Worm (Caenorhabditis elegans) whole organism, L4 larva: ENCODE results near the gene fat-6.

Source experiments
- hif-1 ChIP-seq, 2 experiments: sonication (generic microtip); optimal IDR thresholded peaks; 2 replicates each; lab custom pipeline; 2016 to 2017; ENCODE audit warnings: missing compliant biosample characterization in 2 of 2, missing genetic modification characterization in 2 of 2, missing genetic modification reagents in 2 of 2, missing genotype in 2 of 2, mild to moderate bottlenecking in 1 of 2
- lin-15B ChIP-seq: fragments of 150-350 bp; sonication (generic microtip); optimal IDR thresholded peaks from 3 replicates; lab custom pipeline; 2014; ENCODE audit warnings: missing biosample characterization, missing genetic modification characterization
- nhr-42 ChIP-seq: fragments of 200-800 bp; sonication (Bioruptor generic); IDR thresholded peaks from 2 replicates; pipeline ENCODE4 v1.3.6; 2022; ENCODE audit warnings: missing genetic modification characterization, missing compliant biosample characterization

DNA sequence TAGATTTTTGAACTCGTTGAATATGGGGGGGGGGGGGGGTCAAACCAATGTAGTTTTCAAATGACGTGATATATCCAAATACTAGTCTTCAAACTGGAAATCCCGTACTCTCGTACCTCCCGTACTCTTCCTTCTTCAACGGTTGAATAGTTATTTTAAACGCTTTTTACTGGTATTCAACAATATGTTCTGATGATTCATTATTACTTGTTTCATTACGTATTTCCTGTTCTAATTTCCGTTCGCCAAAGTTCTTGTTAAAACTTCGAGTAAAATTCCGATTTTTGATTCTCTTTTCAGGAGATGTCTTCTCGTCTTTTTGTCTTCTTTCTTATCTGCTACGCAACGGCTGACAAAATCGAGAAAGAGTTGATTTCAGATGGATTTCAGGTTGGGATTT lies 15.1 kb upstream of the fat-6 start, which contains the start of gene nhx-9:
- TF ChIP-seq nhr-42 (GFP tag; lab: Robert Waterston, UW) (no peak), hif-1 (tag; optimal IDR thresholded peaks at IDR 0.05; lab: Kevin White, UChicago) (no peak), lin-15B (no peak)
